Worm (Caenorhabditis elegans): ENCODE results near the gene K01G5.8.

DNA sequence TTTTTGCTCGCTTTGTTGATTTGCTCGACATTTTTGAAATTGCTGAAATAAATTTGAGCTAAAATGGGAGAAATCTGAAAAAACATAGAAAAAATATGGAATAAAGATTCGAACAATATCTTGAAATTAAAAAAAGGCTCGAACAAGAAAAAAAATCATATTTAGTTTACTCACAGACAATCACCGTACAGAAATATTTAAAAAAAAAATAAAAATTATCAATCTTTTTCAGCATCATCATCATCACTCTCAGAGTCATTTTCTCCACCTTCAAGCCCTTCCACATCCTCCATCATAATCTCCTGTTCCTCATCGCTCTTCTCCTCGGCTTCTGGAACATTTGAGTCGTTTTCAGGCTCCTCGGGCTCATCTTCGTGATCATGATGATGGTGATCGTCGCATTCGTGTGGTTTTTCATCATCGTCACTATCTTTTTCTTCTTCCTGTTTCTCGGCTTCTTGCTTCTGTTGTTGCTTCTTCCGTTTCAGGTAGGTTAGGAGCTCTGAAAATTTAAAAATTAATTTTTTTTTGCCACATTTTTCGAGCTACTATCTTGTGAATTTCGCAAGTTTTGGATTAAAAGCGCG is 15.0 kb upstream of the K01G5.8 start, which contains the start of gene hpl-2:
- TF ChIP-seq unc-39 (tag; optimal IDR thresholded peaks at IDR 0.05) (no peak), ceh-82 (tag; optimal IDR thresholded peaks at IDR 0.05) (no peak), nhr-12 (tag; optimal IDR thresholded peaks at IDR 0.05) (no peak), ama-1 (optimal IDR thresholded peaks at IDR 0.05) (no peak), nhr-23 (tag; optimal IDR thresholded peaks at IDR 0.05) (no peak), nhr-237 (tag; optimal IDR thresholded peaks at IDR 0.05) (no peak), aly-2 (tag; optimal IDR thresholded peaks at IDR 0.05) (no peak), elt-3 (tag; optimal IDR thresholded peaks at IDR 0.05) (no peak)
